Fruit fly (Drosophila melanogaster) Kc167 (cell line): ENCODE data around the gene tctn.

Experiments used
- Myc ChIP-seq: fragments of >200 bp; optimal IDR thresholded peaks from 2 replicates; lab custom pipeline; 2017; ENCODE audit warnings: missing external identifiers
- Sin3A ChIP-seq: fragments of >200 bp; optimal IDR thresholded peaks from 2 replicates; lab custom pipeline; 2018; ENCODE audit warnings: missing external identifiers
- h ChIP-seq: fragments of >200 bp; optimal IDR thresholded peaks from 3 replicates; lab custom pipeline; 2018; ENCODE audit warnings: missing external identifiers
- insv ChIP-seq: fragments of >200 bp; optimal IDR thresholded peaks from 3 replicates; lab custom pipeline; 2018; ENCODE audit warnings: missing external identifiers
- psq ChIP-seq: fragments of >200 bp; optimal IDR thresholded peaks from 2 replicates; lab custom pipeline; 2017; ENCODE audit warnings: missing external identifiers
- ttk ChIP-seq: sonication (Bioruptor generic); optimal IDR thresholded peaks from 2 replicates; lab custom pipeline; 2017; ENCODE audit warnings: missing external identifiers

The tctn gene

DNA sequence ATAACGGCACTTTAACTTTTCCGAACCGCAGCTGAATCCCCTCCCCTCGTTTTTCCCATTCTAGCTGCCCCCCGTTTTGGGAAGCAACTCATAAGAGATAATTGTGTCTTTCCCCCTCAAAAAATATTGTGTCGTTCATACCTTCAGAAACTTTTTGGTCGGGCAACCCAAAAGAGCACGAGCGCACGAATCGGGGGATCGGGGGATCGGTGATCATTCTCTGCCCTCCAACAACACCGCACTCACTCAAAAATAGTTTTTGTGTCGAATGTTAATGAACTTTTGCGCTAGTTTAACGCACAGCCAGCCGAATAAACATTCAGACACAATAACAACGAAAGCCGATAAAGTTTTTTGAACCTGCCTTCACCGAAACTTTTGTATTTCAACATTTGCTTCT, 40.1 kb downstream of the tctn start:
- TF ChIP-seq insv (lab: Kevin White, UChicago) (no peak), ttk (lab: Kevin White, UChicago) (no peak), h (lab: Kevin White, UChicago) (no peak), Myc (lab: Kevin White, UChicago) (no peak), psq (lab: Kevin White, UChicago) (no peak), Sin3A (lab: Kevin White, UChicago) (no peak)

DNA sequence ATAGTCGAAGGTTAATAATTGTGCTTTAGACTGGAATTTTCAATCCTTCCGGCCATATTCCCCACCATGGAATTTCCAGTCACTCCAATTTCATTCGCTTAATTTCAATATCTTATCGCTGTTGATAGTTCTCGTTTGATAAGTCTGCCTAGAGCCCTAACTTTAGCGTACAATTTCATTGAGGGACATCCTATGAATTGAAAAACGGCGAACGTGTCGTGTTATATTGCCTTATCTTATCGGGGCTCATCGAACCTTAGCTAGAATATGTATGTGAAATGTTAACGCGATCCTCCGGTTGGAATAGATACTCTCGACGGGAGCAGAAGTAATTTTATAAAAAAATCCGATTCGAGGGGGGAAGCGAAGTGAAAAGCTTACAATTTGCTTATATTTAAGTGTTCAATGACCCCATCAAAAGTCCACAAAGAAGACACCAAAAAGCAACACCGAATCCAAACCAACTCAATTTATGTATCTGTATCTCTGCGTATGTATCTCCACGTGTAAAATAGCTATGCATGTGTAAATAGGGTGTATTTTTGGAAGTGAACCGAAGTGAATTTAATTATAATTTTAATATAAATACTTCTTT, 40.8 kb downstream of the tctn start:
- no peak for TF ChIP-seq Myc (lab: Kevin White, UChicago)
- no peak for TF ChIP-seq Sin3A (lab: Kevin White, UChicago)
- TF ChIP-seq psq (lab: Kevin White, UChicago): no peak
- TF ChIP-seq h (lab: Kevin White, UChicago): no peak
- TF ChIP-seq insv (lab: Kevin White, UChicago): no peak
- TF ChIP-seq ttk (lab: Kevin White, UChicago): no peak

- no peak for TF ChIP-seq ttk (lab: Kevin White, UChicago)
- TF ChIP-seq insv (lab: Kevin White, UChicago): no peak
- no peak for TF ChIP-seq h (lab: Kevin White, UChicago)
- no peak for TF ChIP-seq Myc (lab: Kevin White, UChicago)
- TF ChIP-seq Sin3A (lab: Kevin White, UChicago): no peak
Measured at dm6 chr2L:6088371-6089365, 41.8 kb downstream of the tctn start.

DNA sequence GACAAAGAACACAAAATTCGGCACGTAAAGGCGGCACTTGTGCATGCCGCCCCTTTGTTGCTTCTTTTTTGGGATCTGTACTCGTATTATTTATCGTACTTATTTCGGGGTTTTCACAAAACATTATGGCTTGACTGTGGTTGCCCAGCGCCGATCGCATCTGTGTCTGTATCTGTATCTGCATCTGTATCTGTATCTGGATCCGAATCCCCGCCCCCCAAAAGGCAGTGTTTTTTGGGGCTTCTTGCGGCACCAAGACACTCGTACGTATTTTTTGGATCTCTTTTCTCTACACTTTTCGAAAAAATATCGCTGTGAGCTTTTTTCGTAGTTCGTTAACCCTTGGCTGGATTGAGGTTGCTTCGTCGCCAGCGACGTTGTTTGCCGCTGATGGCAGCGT, 42.8 kb downstream of the tctn start:
- TF ChIP-seq Myc (lab: Kevin White, UChicago): no peak
- no peak for TF ChIP-seq psq (lab: Kevin White, UChicago)
- no peak for TF ChIP-seq Sin3A (lab: Kevin White, UChicago)
- TF ChIP-seq ttk (lab: Kevin White, UChicago): no peak
- TF ChIP-seq h (lab: Kevin White, UChicago): no peak
- no peak for TF ChIP-seq insv (lab: Kevin White, UChicago)

- TF ChIP-seq Sin3A (lab: Kevin White, UChicago): no peak
- no peak for TF ChIP-seq h (lab: Kevin White, UChicago)
- no peak for TF ChIP-seq Myc (lab: Kevin White, UChicago)
- TF ChIP-seq psq (lab: Kevin White, UChicago): no peak
- no peak for TF ChIP-seq insv (lab: Kevin White, UChicago)
- TF ChIP-seq ttk (lab: Kevin White, UChicago): no peak
Measured at dm6 chr2L:6086771-6087170, 43.7 kb downstream of the tctn start.

DNA sequence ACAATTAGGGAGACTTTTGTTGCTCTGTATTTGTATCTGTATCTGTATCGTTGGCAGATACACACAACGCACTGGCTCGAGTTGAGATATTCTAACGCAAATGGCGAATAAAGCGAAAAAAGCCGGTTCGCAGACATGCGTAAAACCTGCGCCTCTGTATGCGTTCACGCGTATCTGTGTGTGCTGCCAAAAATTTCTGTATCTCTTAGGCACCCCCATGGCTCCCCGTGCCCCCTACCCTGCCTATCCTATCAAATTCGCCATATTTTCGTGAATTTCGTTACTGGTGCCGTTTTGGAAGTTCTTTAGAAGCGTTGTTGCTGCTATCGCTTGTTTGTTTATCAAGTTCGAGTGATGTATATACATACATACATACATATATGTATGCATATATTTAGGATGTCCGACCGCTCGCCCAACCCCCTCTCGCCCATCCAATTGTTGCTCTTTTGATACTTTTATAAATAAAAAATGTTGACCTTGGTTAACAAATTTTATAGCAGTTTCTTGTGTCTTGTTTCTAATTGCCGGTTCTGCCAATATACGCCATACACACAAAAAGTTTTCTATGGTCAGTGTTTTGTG, 44.6 kb downstream of the tctn start:
- TF ChIP-seq Sin3A (lab: Kevin White, UChicago) (no peak), insv (lab: Kevin White, UChicago) (no peak), h (lab: Kevin White, UChicago) (no peak), psq (lab: Kevin White, UChicago) (no peak), ttk (lab: Kevin White, UChicago) (no peak), Myc (lab: Kevin White, UChicago) (no peak)

DNA sequence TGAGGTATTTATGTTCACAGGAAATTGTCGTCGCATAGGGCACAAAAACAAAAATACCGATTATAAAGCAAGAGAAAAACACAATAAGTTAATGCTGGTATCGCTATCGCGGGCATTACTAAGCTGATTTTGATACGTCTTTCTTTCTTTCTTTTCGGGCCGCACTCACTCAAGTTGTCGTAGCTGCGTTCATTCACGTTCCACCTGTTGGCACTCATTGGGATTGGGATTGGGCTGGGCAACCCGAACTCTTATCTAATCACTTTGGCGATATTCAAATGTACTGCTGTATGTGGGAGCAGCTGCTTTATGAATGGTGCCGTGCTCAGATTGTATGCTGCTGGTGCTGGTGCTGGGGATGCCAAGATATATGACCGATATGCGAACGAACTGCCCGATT, 45.8 kb downstream of the tctn start:
- TF ChIP-seq h (lab: Kevin White, UChicago): no peak

DNA sequence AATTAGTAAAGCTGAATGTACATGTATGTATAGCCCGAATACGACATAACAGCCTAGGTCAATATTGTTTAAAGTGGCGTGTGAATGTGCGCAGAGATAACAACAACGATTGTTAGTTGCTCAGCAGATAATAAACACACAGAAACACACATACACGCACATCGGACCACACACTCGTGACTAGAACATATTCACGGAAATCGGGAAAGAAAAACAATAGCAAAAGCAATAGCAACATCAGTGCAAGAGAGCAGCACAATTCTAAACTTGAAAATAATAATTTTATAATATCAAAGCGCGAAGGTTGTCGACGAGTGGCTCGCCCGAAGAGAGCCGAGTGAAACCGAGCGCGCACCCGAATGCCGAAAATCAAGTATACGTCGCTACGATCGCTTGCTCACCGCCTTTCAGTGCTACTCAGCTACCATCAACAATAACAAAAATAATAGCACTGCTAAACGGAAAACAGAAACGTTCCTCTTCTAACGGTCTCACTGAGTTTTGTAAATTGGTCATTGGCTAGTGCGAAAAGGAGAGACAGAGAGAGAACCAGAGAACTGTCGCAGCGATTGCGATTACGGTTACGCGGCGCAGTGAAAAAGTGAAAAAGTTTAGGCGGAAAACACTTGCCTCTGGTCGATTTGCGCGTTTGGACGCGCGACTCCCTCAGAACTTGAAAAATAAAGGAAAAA, 47.4 kb downstream of the tctn start:
- TF ChIP-seq h (lab: Kevin White, UChicago): no peak
- no peak for TF ChIP-seq ttk (lab: Kevin White, UChicago)
- no peak for TF ChIP-seq psq (lab: Kevin White, UChicago)
- no peak for TF ChIP-seq Myc (lab: Kevin White, UChicago)

- TF ChIP-seq Sin3A (lab: Kevin White, UChicago) (no peak), psq (lab: Kevin White, UChicago) (no peak)
Measured at dm6 chr2L:6082157-6082645, 48.2 kb downstream of the tctn start, which contains the start of gene Kr-h1. TSS of gene Kr-h1 (plus strand) at chr2L:6082603.

- TF ChIP-seq insv (lab: Kevin White, UChicago): no peak
- no peak for TF ChIP-seq psq (lab: Kevin White, UChicago)
- TF ChIP-seq Myc (lab: Kevin White, UChicago): no peak
- no peak for TF ChIP-seq Sin3A (lab: Kevin White, UChicago)
- no peak for TF ChIP-seq ttk (lab: Kevin White, UChicago)
- no peak for TF ChIP-seq h (lab: Kevin White, UChicago)
Measured at dm6 chr2L:6081134-6081832, 49.2 kb downstream of the tctn start.
